Fruit fly (Drosophila melanogaster) whole organism, embryonic: ENCODE results near the gene MRG15.

ENCODE experiments used
- Abd-B ChIP-seq: fragments of 200-800 bp; sonication (Bioruptor generic); optimal IDR thresholded peaks from 2 replicates; lab custom pipeline; 2018; ENCODE audit warnings: missing biosample characterization, mild to moderate bottlenecking, missing genetic modification characterization, moderate library complexity
- Atf-2 ChIP-seq: fragments of 200-800 bp; sonication (Bioruptor generic); optimal IDR thresholded peaks from 2 replicates; lab custom pipeline; 2016; ENCODE audit warnings: missing biosample characterization, missing genetic modification characterization
- B-H1 ChIP-seq: fragments of 200-800 bp; sonication (Bioruptor generic); IDR thresholded peaks from 3 replicates; pipeline ENCODE4 v1.3.6; 2022; ENCODE audit warnings: missing biosample characterization, missing genetic modification characterization
- B-H2 ChIP-seq: fragments of 200-800 bp; sonication (Bioruptor generic); optimal IDR thresholded peaks from 2 replicates; lab custom pipeline; 2018; ENCODE audit warnings: missing biosample characterization, mild to moderate bottlenecking, missing genetic modification characterization
- CG11247 ChIP-seq: fragments of 200-800 bp; sonication (Bioruptor generic); IDR thresholded peaks from 2 replicates; pipeline ENCODE4 v1.3.6; 2022; ENCODE audit warnings: missing biosample characterization, missing genetic modification characterization
- CG17359 ChIP-seq: fragments of 200-800 bp; sonication (Bioruptor generic); optimal IDR thresholded peaks from 3 replicates; lab custom pipeline; 2018; ENCODE audit warnings: missing biosample characterization, mild to moderate bottlenecking, missing genetic modification characterization, moderate library complexity
- CG30431 ChIP-seq: fragments of 200-800 bp; sonication (Bioruptor generic); optimal IDR thresholded peaks from 2 replicates; lab custom pipeline; 2017; ENCODE audit warnings: missing biosample characterization, missing genetic modification characterization
- CG3163 ChIP-seq: fragments of 200-800 bp; sonication (Bioruptor generic); optimal IDR thresholded peaks from 3 replicates; lab custom pipeline; 2016; ENCODE audit warnings: missing biosample characterization, missing genetic modification characterization
- CG3407 ChIP-seq: fragments of 200-800 bp; sonication (Bioruptor generic); optimal IDR thresholded peaks from 2 replicates; lab custom pipeline; 2018; ENCODE audit warnings: missing biosample characterization, mild to moderate bottlenecking, missing genetic modification characterization
- CG5953 ChIP-seq: fragments of 200-800 bp; sonication (Bioruptor generic); IDR thresholded peaks from 2 replicates; pipeline ENCODE4 v1.3.6; 2022; ENCODE audit warnings: missing biosample characterization, missing genetic modification characterization
- CG6765 ChIP-seq: fragments of 200-800 bp; sonication (Bioruptor generic); optimal IDR thresholded peaks from 3 replicates; lab custom pipeline; 2017; ENCODE audit warnings: missing biosample characterization, mild to moderate bottlenecking, missing genetic modification characterization
- CG8281 ChIP-seq: fragments of 200-800 bp; sonication (Bioruptor generic); optimal IDR thresholded peaks from 2 replicates; lab custom pipeline; 2018; ENCODE audit warnings: missing biosample characterization, mild to moderate bottlenecking, missing genetic modification characterization, moderate library complexity
- CG8290 ChIP-seq, 3 experiments: fragments of 200-800 bp; sonication (Bioruptor generic); optimal IDR thresholded peaks; 2 replicates each; lab custom pipeline; 2016 to 2019; ENCODE audit warnings: missing biosample characterization in 3 of 3, missing genetic modification characterization in 3 of 3, mild to moderate bottlenecking in 2 of 3, moderate library complexity in 1 of 3
- CG8924 ChIP-seq: fragments of 200-800 bp; optimal IDR thresholded peaks from 3 replicates; lab custom pipeline; 2019; ENCODE audit warnings: missing biosample characterization, mild to moderate bottlenecking, missing genetic modification characterization, moderate library complexity
- CG9215 ChIP-seq: fragments of 200-800 bp; sonication (Bioruptor generic); IDR thresholded peaks from 2 replicates; pipeline ENCODE4 v1.3.6; 2022; ENCODE audit warnings: missing biosample characterization, missing genetic modification characterization
- Chrac-16 ChIP-seq: fragments of 200-800 bp; sonication (Bioruptor generic); optimal IDR thresholded peaks from 3 replicates; lab custom pipeline; 2016; ENCODE audit warnings: missing biosample characterization, missing genetic modification characterization
- D ChIP-seq, 2 experiments: fragments of 200-800 bp in 1 of 2; fragments of >200 bp in 1 of 2; sonication (Bioruptor generic) in 1 of 2; optimal IDR thresholded peaks; 2 replicates in 1 of 2; 3 replicates in 1 of 2; lab custom pipeline; 2017; ENCODE audit warnings: mild to moderate bottlenecking in 1 of 2, missing biosample characterization in 1 of 2, missing genetic modification characterization in 1 of 2, missing genetic modification reagents in 1 of 2
- Dek ChIP-seq: fragments of 200-800 bp; sonication (Bioruptor generic); optimal IDR thresholded peaks from 3 replicates; lab custom pipeline; 2019; ENCODE audit warnings: missing biosample characterization, mild to moderate bottlenecking, missing genetic modification characterization, moderate library complexity
- HLH4C ChIP-seq: fragments of 200-800 bp; sonication (Bioruptor generic); IDR thresholded peaks from 3 replicates; pipeline ENCODE4 v1.3.6; 2022; ENCODE audit warnings: missing biosample characterization, missing genetic modification characterization; ENCODE audit not compliant: partially characterized antibody
- Lpt ChIP-seq: fragments of >200 bp; optimal IDR thresholded peaks from 2 replicates; lab custom pipeline; 2018; ENCODE audit warnings: missing biosample characterization, missing genetic modification characterization
- NfI ChIP-seq: fragments of 200-800 bp; sonication (Bioruptor generic); optimal IDR thresholded peaks from 3 replicates; lab custom pipeline; 2018; ENCODE audit warnings: missing biosample characterization, mild to moderate bottlenecking, missing genetic modification characterization, moderate library complexity
- Ptx1 ChIP-seq: fragments of 200-800 bp; sonication (Bioruptor generic); IDR thresholded peaks from 2 replicates; pipeline ENCODE4 v1.3.6; 2022; ENCODE audit warnings: missing biosample characterization, missing genetic modification characterization
- Side ChIP-seq: fragments of 200-800 bp; sonication (Bioruptor generic); optimal IDR thresholded peaks from 2 replicates; lab custom pipeline; 2016; ENCODE audit warnings: missing biosample characterization, missing genetic modification characterization
- al ChIP-seq: fragments of 200-800 bp; sonication (Bioruptor generic); IDR thresholded peaks from 2 replicates; pipeline ENCODE4 v1.3.6; 2022; ENCODE audit warnings: missing biosample characterization, missing genetic modification characterization
- bab2 ChIP-seq: fragments of 200-800 bp; sonication (Bioruptor generic); optimal IDR thresholded peaks from 2 replicates; lab custom pipeline; 2016; ENCODE audit warnings: missing biosample characterization, missing genetic modification characterization
- chif ChIP-seq, 2 experiments: fragments of 200-800 bp; sonication (Bioruptor generic); optimal IDR thresholded peaks; 3 replicates each; lab custom pipeline; 2016; ENCODE audit warnings: missing biosample characterization in 2 of 2, missing genetic modification characterization in 2 of 2
- chm ChIP-seq: fragments of 200-800 bp; sonication (Bioruptor generic); IDR thresholded peaks from 2 replicates; pipeline ENCODE4 v1.3.6; 2022; ENCODE audit warnings: missing biosample characterization, missing genetic modification characterization
- ci ChIP-seq: fragments of 200-800 bp; sonication (Bioruptor generic); IDR thresholded peaks from 3 replicates; pipeline ENCODE4 v1.3.6; 2022; ENCODE audit warnings: missing biosample characterization, missing genetic modification characterization
- croc ChIP-seq: fragments of 200-800 bp; sonication (Bioruptor generic); conservative IDR thresholded peaks from 3 replicates; pipeline ENCODE4 v1.3.6; 2022; ENCODE audit warnings: missing biosample characterization, missing genetic modification characterization
- dati ChIP-seq: fragments of 200-800 bp; sonication (Bioruptor generic); IDR thresholded peaks from 2 replicates; pipeline ENCODE4 v1.3.6; 2022; ENCODE audit warnings: missing biosample characterization, missing genetic modification characterization
- disco-r ChIP-seq: fragments of 200-800 bp; sonication (Bioruptor generic); optimal IDR thresholded peaks from 2 replicates; lab custom pipeline; 2016; ENCODE audit warnings: missing biosample characterization, missing genetic modification characterization
- exex ChIP-seq: fragments of 200-800 bp; sonication (Bioruptor generic); optimal IDR thresholded peaks from 4 replicates; lab custom pipeline; 2018; ENCODE audit warnings: missing biosample characterization, mild to moderate bottlenecking, missing genetic modification characterization, moderate library complexity
- eyg ChIP-seq: fragments of 200-800 bp; sonication (Bioruptor generic); optimal IDR thresholded peaks from 3 replicates; lab custom pipeline; 2016; ENCODE audit warnings: missing biosample characterization, missing genetic modification characterization
- grn ChIP-seq: fragments of 200-800 bp; sonication (Bioruptor generic); optimal IDR thresholded peaks from 3 replicates; lab custom pipeline; 2017; ENCODE audit warnings: missing biosample characterization, missing genetic modification characterization
- hbn ChIP-seq: fragments of 200-800 bp; sonication (Bioruptor generic); IDR thresholded peaks from 2 replicates; pipeline ENCODE4 v1.3.6; 2022; ENCODE audit warnings: missing biosample characterization, missing genetic modification characterization; ENCODE audit not compliant: partially characterized antibody
- lmd ChIP-seq: fragments of 200-800 bp; sonication (Bioruptor generic); IDR thresholded peaks from 2 replicates; pipeline ENCODE4 v1.3.6; 2022; ENCODE audit warnings: missing biosample characterization, missing genetic modification characterization
- luna ChIP-seq: fragments of 200-800 bp; sonication (Bioruptor generic); optimal IDR thresholded peaks from 2 replicates; lab custom pipeline; 2016; ENCODE audit warnings: missing biosample characterization, missing genetic modification characterization
- nom ChIP-seq: fragments of 200-800 bp; sonication (Bioruptor generic); optimal IDR thresholded peaks from 2 replicates; lab custom pipeline; 2017; ENCODE audit warnings: missing biosample characterization, missing genetic modification characterization, mild to moderate bottlenecking, moderate library complexity, missing genetic modification reagents
- pan ChIP-seq, 4 experiments: fragments of >200 bp in 3 of 4; fragments of 200-800 bp in 1 of 4; sonication (Bioruptor generic) in 1 of 4; optimal IDR thresholded peaks in 3 of 4; IDR thresholded peaks in 1 of 4; 2 replicates each; pipeline versions ENCODE4 v1.3.6 to Lab custom; 2017 to 2022; ENCODE audit warnings: missing biosample characterization in 2 of 4, missing genetic modification characterization in 2 of 4, mixed read lengths in 1 of 4
- pb ChIP-seq: fragments of 200-800 bp; sonication (Bioruptor generic); optimal IDR thresholded peaks from 3 replicates; lab custom pipeline; 2016; ENCODE audit warnings: missing biosample characterization, missing genetic modification characterization
- ro ChIP-seq: fragments of 200-800 bp; sonication (Bioruptor generic); IDR thresholded peaks from 2 replicates; pipeline ENCODE4 v1.3.6; 2022; ENCODE audit warnings: missing biosample characterization, missing genetic modification characterization
- row ChIP-seq: fragments of 200-800 bp; sonication (Bioruptor generic); IDR thresholded peaks from 3 replicates; pipeline ENCODE4 v1.3.6; 2022; ENCODE audit warnings: missing biosample characterization, missing genetic modification characterization
- sens ChIP-seq: fragments of 200-800 bp; sonication (Bioruptor generic); peaks from one replicate; lab custom pipeline; 2016; ENCODE audit warnings: missing biosample characterization, missing genetic modification characterization
- ssp ChIP-seq: fragments of 200-800 bp; sonication (Bioruptor generic); IDR thresholded peaks from 2 replicates; pipeline ENCODE4 v1.3.6; 2022; ENCODE audit warnings: missing biosample characterization, missing genetic modification characterization
- stc ChIP-seq: fragments of 200-800 bp; sonication (Bioruptor generic); IDR thresholded peaks from 2 replicates; pipeline ENCODE4 v1.3.6; 2022; ENCODE audit warnings: missing biosample characterization, missing genetic modification characterization
- tap ChIP-seq: fragments of 200-800 bp; optimal IDR thresholded peaks from 3 replicates; lab custom pipeline; 2019; ENCODE audit warnings: missing biosample characterization, mild to moderate bottlenecking, missing genetic modification characterization, moderate library complexity
- trh ChIP-seq: fragments of 200-800 bp; sonication (Bioruptor generic); optimal IDR thresholded peaks from 2 replicates; lab custom pipeline; 2016; ENCODE audit warnings: missing biosample characterization, missing genetic modification characterization
- zfh2 ChIP-seq: fragments of 200-800 bp; sonication (Bioruptor generic); optimal IDR thresholded peaks from 2 replicates; lab custom pipeline; 2016; ENCODE audit warnings: missing biosample characterization, missing genetic modification characterization

The MRG15 gene

dm6 chr3R:15319912-15320746 is 42.2 kb upstream of the MRG15 start, which contains the start of the genes CG6276 and CG44040 (continued):
- TF ChIP-seq luna (GFP tag; lab: Kevin White, UChicago) (peak; percentile 34), Side (GFP tag; lab: Kevin White, UChicago) (peak; percentile 6), CG11247 (0 out of 2 replicates have a peak, but pooled peaks have one; percentile 16), trh (GFP tag; lab: Kevin White, UChicago) (no peak), exex (tag; lab: Kevin White, UChicago) (no peak), Ptx1 (peak; percentile 40; the same call in 1 of the 2 replicates), CG8290 (GFP tag; optimal IDR thresholded peaks at IDR 0.05; lab: Kevin White, UChicago) (no peak), CG8290 (tag; optimal IDR thresholded peaks at IDR 0.05; lab: Kevin White, UChicago) (peak; percentile 24 to 69), CG30431 (GFP tag; lab: Kevin White, UChicago) (peak; percentile 5), tap (tag; lab: Kevin White, UChicago) (peak; percentile 9), CG5953 (GFP tag; lab: Robert Waterston, UW) (no peak), zfh2 (GFP tag; lab: Kevin White, UChicago) (peak; percentile 55), NfI (GFP tag; lab: Kevin White, UChicago) (peak; percentile 44), HLH4C (GFP tag; lab: Robert Waterston, UW) (no peak), croc (no peak), Atf-2 (GFP tag; lab: Kevin White, UChicago) (no peak), pb (GFP tag; lab: Kevin White, UChicago) (no peak), eyg (GFP tag; lab: Kevin White, UChicago) (no peak), row (GFP tag; lab: Robert Waterston, UW) (peak; percentile 73), B-H1 (no peak; the same call in 2 of the 3 replicates), CG8924 (tag; lab: Kevin White, UChicago) (peak; percentile 41), chif (GFP tag; optimal IDR thresholded peaks at IDR 0.05; lab: Kevin White, UChicago) (peak in 1 of 2 experiments; percentile 25), stc (GFP tag; lab: Robert Waterston, UW) (no peak), ro (GFP tag; lab: Robert Waterston, UW) (0 out of 2 replicates have a peak, but pooled peaks have one; percentile 20), chm (GFP tag; lab: Robert Waterston, UW) (no peak), grn (no peak), CG3407 (GFP tag; lab: Kevin White, UChicago) (no peak), Chrac-16 (no peak), CG3163 (GFP tag; lab: Kevin White, UChicago) (peak; percentile 2), D (optimal IDR thresholded peaks at IDR 0.05; lab: Kevin White, UChicago) (no peak), D (GFP tag; optimal IDR thresholded peaks at IDR 0.05; lab: Kevin White, UChicago) (peak; percentile 12), Abd-B (GFP tag; lab: Kevin White, UChicago) (no peak), sens (GFP tag; lab: Kevin White, UChicago) (peak; percentile 88), CG9215 (GFP tag; lab: Robert Waterston, UW) (peak; percentile 46; the same call in 1 of the 2 replicates), B-H2 (peak; percentile 45), nom (GFP tag; lab: Kevin White, UChicago) (peak; percentile 15), CG6765 (GFP tag; lab: Kevin White, UChicago) (peak; percentile 73), CG8281 (tag; lab: Kevin White, UChicago) (peak; percentile 38), CG17359 (peak; percentile 22), hbn (GFP tag; lab: Robert Waterston, UW) (no peak), disco-r (peak; percentile 5), ci (GFP tag; lab: Robert Waterston, UW) (peak; percentile 62; the same call in 2 of the 3 replicates), Dek (peak; percentile 35), dati (GFP tag; lab: Robert Waterston, UW) (0 out of 2 replicates have a peak, but pooled peaks have one; percentile 15), lmd (peak; percentile 32; the same call in 1 of the 2 replicates), pan (optimal IDR thresholded peaks at IDR 0.05; lab: Kevin White, UChicago) (no peak), pan (GFP tag; optimal IDR thresholded peaks at IDR 0.05 in 1 of 2, IDR thresholded peaks at IDR 0.05 in 1 of 2) (peak in 1 of 2 experiments; percentile 49), ssp (GFP tag; lab: Robert Waterston, UW) (no peak), al (GFP tag; lab: Robert Waterston, UW) (peak; percentile 9; the same call in 1 of the 2 replicates), Lpt (no peak), bab2 (GFP tag; lab: Kevin White, UChicago) (peak; percentile 24)
